Worm (Caenorhabditis elegans) whole organism, mixed stage, embryonic: Measurements from ENCODE around the gene zfp-3.

ENCODE experiments used
- M03D4.4 ChIP-seq: sonication (generic microtip); optimal IDR thresholded peaks from 2 replicates; lab custom pipeline; 2017; ENCODE audit warnings: mild to moderate bottlenecking, missing genetic modification characterization, missing compliant biosample characterization
- bed-3 ChIP-seq: fragments of 200-800 bp; sonication (Bioruptor generic); optimal IDR thresholded peaks from 3 replicates; lab custom pipeline; 2018; ENCODE audit warnings: mild to moderate bottlenecking, missing genetic modification characterization, moderate library complexity, missing compliant biosample characterization
- ceh-39 ChIP-seq: fragments of 150-350 bp; optimal IDR thresholded peaks from 2 replicates; lab custom pipeline; 2014; ENCODE audit warnings: missing biosample characterization, missing genetic modification characterization
- ceh-43 ChIP-seq: fragments of 200-800 bp; sonication (Bioruptor generic); optimal IDR thresholded peaks from 2 replicates; lab custom pipeline; 2018; ENCODE audit warnings: mild to moderate bottlenecking, missing genetic modification characterization, moderate library complexity, missing compliant biosample characterization
- ceh-83 ChIP-seq: fragments of 200-800 bp; sonication (Bioruptor generic); optimal IDR thresholded peaks from 2 replicates; lab custom pipeline; 2018; ENCODE audit warnings: mild to moderate bottlenecking, missing genetic modification characterization, missing compliant biosample characterization
- ces-1 ChIP-seq: fragments of 150-350 bp; optimal IDR thresholded peaks from 2 replicates; lab custom pipeline; 2014; ENCODE audit warnings: missing biosample characterization, missing genetic modification reagents, missing genetic modification characterization
- cnd-1 ChIP-seq: fragments of 200-800 bp; sonication (Bioruptor generic); optimal IDR thresholded peaks from 2 replicates; lab custom pipeline; 2018; ENCODE audit warnings: mild to moderate bottlenecking, missing genetic modification characterization, missing compliant biosample characterization
- elt-1 ChIP-seq: sonication (generic microtip); optimal IDR thresholded peaks from 2 replicates; lab custom pipeline; 2017; ENCODE audit warnings: missing genetic modification characterization, mild to moderate bottlenecking, missing compliant biosample characterization, antibody characterized with exemption, moderate library complexity, borderline replicate concordance; ENCODE audit not compliant: insufficient read depth
- elt-3 ChIP-seq: fragments of 150-350 bp; optimal IDR thresholded peaks from 2 replicates; lab custom pipeline; 2014; ENCODE audit warnings: missing biosample characterization, missing genetic modification characterization
- flh-1 ChIP-seq: fragments of 200-800 bp; sonication (Bioruptor generic); optimal IDR thresholded peaks from 2 replicates; lab custom pipeline; 2018; ENCODE audit warnings: mild to moderate bottlenecking, missing genetic modification characterization, moderate library complexity, missing compliant biosample characterization
- ham-2 ChIP-seq: fragments of 200-800 bp; sonication (Bioruptor generic); optimal IDR thresholded peaks from 2 replicates; lab custom pipeline; 2018; ENCODE audit warnings: mild to moderate bottlenecking, missing genetic modification characterization, missing compliant biosample characterization
- hlh-1 ChIP-seq: fragments of 150-350 bp; optimal IDR thresholded peaks from 2 replicates; lab custom pipeline; 2014; ENCODE audit warnings: missing biosample characterization, missing genetic modification reagents, missing genetic modification characterization
- lin-13 ChIP-seq: fragments of 150-350 bp; optimal IDR thresholded peaks from 2 replicates; lab custom pipeline; 2014; ENCODE audit warnings: missing biosample characterization, missing genetic modification characterization
- lin-32 ChIP-seq: fragments of 200-800 bp; sonication (Bioruptor generic); optimal IDR thresholded peaks from 2 replicates; lab custom pipeline; 2018; ENCODE audit warnings: mild to moderate bottlenecking, missing genetic modification characterization, missing compliant biosample characterization
- lsy-2 ChIP-seq: fragments of 150-350 bp; optimal IDR thresholded peaks from 2 replicates; lab custom pipeline; 2014; ENCODE audit warnings: missing biosample characterization, missing genetic modification characterization
- mab-5 ChIP-seq: fragments of 150-350 bp; optimal IDR thresholded peaks from 2 replicates; lab custom pipeline; 2014; ENCODE audit warnings: missing biosample characterization, missing genetic modification characterization
- mep-1 ChIP-seq: fragments of 150-350 bp; optimal IDR thresholded peaks from 2 replicates; lab custom pipeline; 2017; ENCODE audit warnings: missing biosample characterization, missing genetic modification reagents, missing genetic modification characterization, inconsistent platforms
- mls-2 ChIP-seq: sonication (generic microtip); optimal IDR thresholded peaks from 2 replicates; lab custom pipeline; 2016; ENCODE audit warnings: mild to moderate bottlenecking, missing genetic modification characterization, moderate library complexity, missing compliant biosample characterization
- nhr-12 ChIP-seq: fragments of 150-350 bp; optimal IDR thresholded peaks from 2 replicates; lab custom pipeline; 2014; ENCODE audit warnings: missing biosample characterization, missing genetic modification characterization
- nhr-2 ChIP-seq: fragments of 150-350 bp; optimal IDR thresholded peaks from 2 replicates; lab custom pipeline; 2014; ENCODE audit warnings: missing biosample characterization, missing genetic modification characterization
- nhr-237 ChIP-seq: fragments of 150-350 bp; optimal IDR thresholded peaks from 2 replicates; lab custom pipeline; 2014; ENCODE audit warnings: missing biosample characterization, missing genetic modification characterization
- nhr-28 ChIP-seq: fragments of 150-350 bp; optimal IDR thresholded peaks from 2 replicates; lab custom pipeline; 2014; ENCODE audit warnings: missing biosample characterization, missing genetic modification characterization
- nhr-76 ChIP-seq: sonication (generic microtip); optimal IDR thresholded peaks from 2 replicates; lab custom pipeline; 2017; ENCODE audit warnings: missing biosample characterization, missing genetic modification characterization
- snpc-4 ChIP-seq: fragments of 150-350 bp; optimal IDR thresholded peaks from 2 replicates; lab custom pipeline; 2014; ENCODE audit warnings: missing biosample characterization, missing genetic modification characterization
- sptf-1 ChIP-seq: sonication (generic microtip); optimal IDR thresholded peaks from 2 replicates; lab custom pipeline; 2017; ENCODE audit warnings: mild to moderate bottlenecking, missing genetic modification characterization, moderate library complexity, missing compliant biosample characterization
- tbx-8 ChIP-seq: fragments of 200-800 bp; sonication (Bioruptor generic); optimal IDR thresholded peaks from 2 replicates; lab custom pipeline; 2018; ENCODE audit warnings: mild to moderate bottlenecking, missing genetic modification characterization, moderate library complexity, missing compliant biosample characterization
- unc-62 ChIP-seq: fragments of 150-350 bp; optimal IDR thresholded peaks from 2 replicates; lab custom pipeline; 2014; ENCODE audit warnings: missing biosample characterization, missing genetic modification reagents, missing genetic modification characterization
- zip-8 ChIP-seq: fragments of 150-350 bp; optimal IDR thresholded peaks from 2 replicates; lab custom pipeline; 2014; ENCODE audit warnings: missing biosample characterization, missing genetic modification characterization

The zfp-3 gene

DNA sequence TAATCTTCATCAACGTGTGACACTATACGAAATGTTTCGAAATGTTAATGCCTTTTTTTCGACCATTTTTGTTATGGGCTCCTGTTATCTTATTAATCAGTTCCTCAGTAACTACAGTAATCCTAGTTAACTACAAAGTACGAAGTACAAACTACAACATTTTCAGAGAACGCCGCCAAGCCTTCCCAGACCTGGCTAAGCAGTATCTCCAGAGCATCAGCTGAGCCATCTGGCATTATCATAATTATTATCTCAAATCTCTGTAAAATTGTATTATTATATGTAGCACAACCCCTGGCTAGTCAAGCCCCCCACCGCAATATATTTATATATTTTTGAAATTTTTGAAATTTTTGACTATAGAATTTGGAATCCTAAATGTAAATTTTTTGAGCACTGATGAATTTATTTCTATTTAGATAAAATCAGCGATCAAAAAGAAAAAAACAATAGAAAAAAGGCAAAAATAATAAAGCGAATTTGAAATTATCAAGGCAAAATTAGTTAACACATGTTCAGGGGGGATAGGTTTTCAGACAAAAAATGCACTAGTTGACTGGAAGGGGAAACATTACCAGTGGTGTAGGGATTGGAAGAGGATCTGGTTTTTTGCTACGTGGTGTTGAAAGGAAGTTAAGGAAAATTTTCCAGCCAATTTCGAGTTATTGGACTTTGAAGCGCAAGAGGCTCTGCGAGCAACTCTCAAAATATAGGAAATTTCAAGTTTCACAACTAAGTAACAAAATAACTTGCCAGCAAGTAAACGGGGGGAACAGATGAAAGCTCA is 5.6 kb upstream of the zfp-3 start:
- TF ChIP-seq zip-8 (tag; lab: Kevin White, UChicago) (no peak), elt-3 (no peak), hlh-1 (tag; lab: Kevin White, UChicago) (no peak), nhr-237 (tag; lab: Kevin White, UChicago) (no peak), lsy-2 (tag; lab: Kevin White, UChicago) (no peak), ceh-39 (tag; lab: Kevin White, UChicago) (no peak), flh-1 (no peak), mab-5 (no peak), tbx-8 (GFP tag; lab: Kevin White, UChicago) (no peak), mls-2 (tag; lab: Kevin White, UChicago) (no peak)

DNA sequence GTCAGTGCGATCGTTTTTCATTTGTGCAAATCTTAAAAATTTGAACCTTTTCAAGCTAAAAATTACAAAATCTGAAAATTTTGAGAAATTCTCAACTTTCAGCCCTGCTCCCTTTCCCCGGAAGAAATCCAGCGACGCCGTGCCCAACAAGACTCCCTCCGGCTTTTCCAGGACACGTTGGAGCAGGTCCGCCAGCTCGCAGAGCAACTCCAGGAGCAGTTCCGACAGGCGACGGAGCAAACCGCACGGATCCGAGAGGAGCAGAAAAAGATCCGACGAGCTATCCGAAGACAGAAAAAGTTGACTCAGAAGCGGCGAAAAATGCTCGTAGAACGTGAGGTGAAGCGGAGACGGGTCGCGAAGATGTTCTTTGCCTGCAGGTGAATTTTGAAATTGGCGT is 4.8 kb upstream of the zfp-3 start:
- TF ChIP-seq snpc-4 (tag; lab: Kevin White, UChicago) (no peak), nhr-76 (tag; lab: Kevin White, UChicago) (no peak), ham-2 (GFP tag; lab: Kevin White, UChicago) (no peak), nhr-12 (tag; lab: Kevin White, UChicago) (no peak), elt-1 (tag; lab: Kevin White, UChicago) (no peak), M03D4.4 (tag; lab: Kevin White, UChicago) (no peak), lsy-2 (tag; lab: Kevin White, UChicago) (no peak), ceh-83 (no peak), nhr-2 (no peak), ceh-39 (tag; lab: Kevin White, UChicago) (no peak), zip-8 (tag; lab: Kevin White, UChicago) (no peak)

DNA sequence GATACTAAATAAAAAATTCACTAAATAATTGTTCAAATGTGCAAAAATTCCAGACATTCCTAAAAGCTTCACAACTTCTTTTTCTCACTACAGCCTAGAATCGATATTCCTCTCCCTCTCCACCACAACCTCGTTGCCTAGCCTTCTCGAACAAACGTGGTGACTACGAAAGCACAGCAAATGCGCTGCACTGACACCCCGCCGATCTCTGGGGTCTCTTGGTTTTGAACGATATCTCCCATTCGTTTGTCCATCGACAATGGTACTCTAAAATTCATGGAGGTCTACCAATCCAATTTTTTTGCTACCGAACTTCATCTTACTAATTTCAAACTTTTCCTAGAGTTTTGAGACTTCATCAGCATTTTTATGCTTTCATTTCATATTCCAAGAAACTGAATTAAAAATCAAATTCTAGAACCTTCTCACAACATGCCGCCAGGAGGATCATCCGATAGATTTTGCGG is 3.9 kb upstream of the zfp-3 start, which contains the start of gene W05H7.1:
Gene W05H7.1, plus strand, starts transcription at position 417 of the 467 bp plus-strand sequence.
- TF ChIP-seq mep-1 (tag; lab: Kevin White, UChicago) (peak; percentile 59), ces-1 (peak; percentile 21), hlh-1 (tag; lab: Kevin White, UChicago) (peak; percentile 38), ham-2 (GFP tag; lab: Kevin White, UChicago) (peak; percentile 48), lin-13 (tag; lab: Kevin White, UChicago) (peak; percentile 32), lin-32 (GFP tag; lab: Kevin White, UChicago) (no peak), elt-3 (no peak), ceh-39 (tag; lab: Kevin White, UChicago) (peak; percentile 47), nhr-237 (tag; lab: Kevin White, UChicago) (peak; percentile 10), lsy-2 (tag; lab: Kevin White, UChicago) (peak; percentile 28)

DNA sequence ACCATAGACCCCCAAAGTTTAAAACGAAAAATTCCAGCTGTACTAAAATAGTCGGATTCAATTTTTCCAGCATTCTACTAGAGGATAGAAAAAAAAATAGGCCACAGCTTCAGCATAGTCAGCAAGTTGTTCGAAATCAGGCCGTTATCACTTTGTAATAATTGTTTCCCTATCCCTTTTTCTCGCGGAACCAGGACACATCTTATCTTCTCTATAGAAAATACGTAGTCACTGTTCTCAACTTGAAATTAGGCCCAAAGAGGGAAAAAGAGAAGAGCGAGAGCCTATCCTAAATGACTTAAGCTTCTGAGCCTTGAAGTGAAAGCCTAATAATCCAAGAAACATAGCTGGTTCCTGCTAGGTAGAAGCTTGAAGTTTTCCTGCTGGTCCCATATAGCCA is 747 bp downstream of the zfp-3 start:
- TF ChIP-seq cnd-1 (tag; lab: Kevin White, UChicago) (no peak), mep-1 (tag; lab: Kevin White, UChicago) (no peak), zip-8 (tag; lab: Kevin White, UChicago) (no peak), nhr-28 (no peak), sptf-1 (tag; lab: Kevin White, UChicago) (peak; percentile 57), ces-1 (no peak), bed-3 (GFP tag; lab: Kevin White, UChicago) (no peak), elt-3 (no peak)

DNA sequence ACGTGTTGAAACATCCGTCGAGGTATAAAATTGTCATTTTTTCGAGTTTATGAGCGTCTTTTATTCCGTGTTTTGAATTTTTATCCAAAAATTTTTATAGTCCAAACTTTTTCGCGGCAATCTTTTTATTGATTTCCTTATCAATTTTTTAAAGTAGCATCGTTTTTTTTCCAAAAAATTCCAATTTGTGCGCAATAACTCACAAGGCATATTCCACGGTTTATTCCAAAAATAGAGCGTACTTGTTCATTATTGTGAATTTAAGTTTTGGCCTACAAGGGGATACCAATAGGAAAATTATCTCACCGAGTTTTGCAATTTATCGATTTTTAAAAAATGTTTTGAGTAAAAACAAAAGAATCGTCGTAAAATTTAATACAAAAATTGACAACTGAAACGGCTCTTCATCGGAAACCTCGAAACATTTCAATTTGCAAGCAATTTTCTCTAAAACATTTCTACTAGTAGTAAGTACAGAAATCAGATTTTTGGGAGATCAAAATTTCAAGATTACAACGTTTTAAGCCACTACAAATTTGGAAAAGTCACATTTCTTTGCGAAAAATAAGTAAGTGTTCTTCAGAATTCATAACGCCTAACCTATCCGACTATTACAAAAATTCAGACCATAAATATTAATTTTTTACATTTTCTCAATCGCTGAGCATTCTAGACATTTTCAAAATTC is 2.7 kb downstream of the zfp-3 start:
- TF ChIP-seq ceh-43 (GFP tag; lab: Kevin White, UChicago): no peak
- TF ChIP-seq unc-62: no peak
- TF ChIP-seq ces-1: peak; percentile 6
